Worm (Caenorhabditis elegans) whole organism, L3 larva: ENCODE data around the gene mrpl-1.

Experiments
- aly-2 ChIP-seq: fragments of 150-350 bp; optimal IDR thresholded peaks from 2 replicates; lab custom pipeline; 2014; ENCODE audit warnings: missing biosample characterization, missing genetic modification characterization
- ama-1 ChIP-seq: fragments of 150-350 bp; optimal IDR thresholded peaks from 2 replicates; lab custom pipeline; 2018
- fkh-2 ChIP-seq: fragments of 150-350 bp; optimal IDR thresholded peaks from 2 replicates; lab custom pipeline; 2014; ENCODE audit warnings: missing biosample characterization, missing genetic modification reagents, missing genetic modification characterization
- mdl-1 ChIP-seq: fragments of 150-350 bp; optimal IDR thresholded peaks from 2 replicates; lab custom pipeline; 2014; ENCODE audit warnings: missing biosample characterization, missing genetic modification characterization
- nhr-28 ChIP-seq: fragments of 150-350 bp; optimal IDR thresholded peaks from 2 replicates; lab custom pipeline; 2014; ENCODE audit warnings: missing biosample characterization, missing genetic modification characterization
- nhr-76 ChIP-seq: fragments of 150-350 bp; sonication (generic microtip); optimal IDR thresholded peaks from 5 replicates; lab custom pipeline; 2014; ENCODE audit warnings: missing biosample characterization, missing genetic modification characterization
- pha-4 ChIP-seq: fragments of 150-350 bp; optimal IDR thresholded peaks from 2 replicates; lab custom pipeline; 2014; ENCODE audit warnings: missing biosample characterization, missing genetic modification reagents, missing genetic modification characterization
- pqm-1 ChIP-seq: fragments of 150-350 bp; optimal IDR thresholded peaks from 2 replicates; lab custom pipeline; 2017; ENCODE audit warnings: missing biosample characterization, missing genetic modification characterization, inconsistent platforms
- snpc-4 ChIP-seq: fragments of 150-350 bp; optimal IDR thresholded peaks from 2 replicates; lab custom pipeline; 2014; ENCODE audit warnings: missing biosample characterization, missing genetic modification characterization
- unc-39 ChIP-seq: sonication (generic microtip); optimal IDR thresholded peaks from 4 replicates; lab custom pipeline; 2017; ENCODE audit warnings: missing biosample characterization, missing genetic modification characterization
- unc-62 ChIP-seq: fragments of 150-350 bp; sonication (generic microtip); optimal IDR thresholded peaks from 4 replicates; lab custom pipeline; 2014; ENCODE audit warnings: missing biosample characterization, missing genetic modification reagents, missing genetic modification characterization

DNA sequence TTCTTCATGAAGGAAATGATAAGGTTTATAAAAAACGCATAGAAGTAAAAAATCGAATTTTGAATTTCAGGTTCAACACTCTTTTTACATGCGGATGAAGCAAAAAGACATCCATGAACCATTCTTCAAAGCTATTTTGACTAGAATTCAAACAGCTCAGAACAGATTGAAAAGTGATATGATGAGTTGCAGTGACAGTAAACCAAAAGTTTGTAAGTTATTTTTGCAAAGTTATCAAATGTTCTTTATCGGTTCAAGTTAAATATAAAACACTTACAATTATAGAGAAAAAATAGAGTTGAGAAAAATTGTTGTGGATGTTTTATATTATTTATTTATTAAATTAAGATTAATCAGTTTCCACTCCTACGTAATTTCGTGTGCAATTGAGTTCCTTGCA is 17.1 kb downstream of the mrpl-1 start:
- TF ChIP-seq nhr-28 (tag; lab: Kevin White, UChicago) (no peak), fkh-2 (tag; lab: Kevin White, UChicago) (no peak), pha-4 (tag; lab: Kevin White, UChicago) (no peak), pqm-1 (tag; lab: Kevin White, UChicago) (no peak), snpc-4 (tag; lab: Kevin White, UChicago) (no peak), aly-2 (no peak), ama-1 (lab: Kevin White, UChicago) (no peak), unc-62 (GFP tag; lab: Kevin White, UChicago) (no peak), unc-39 (no peak), nhr-76 (tag; lab: Kevin White, UChicago) (no peak), mdl-1 (tag; lab: Kevin White, UChicago) (no peak)
